Worm (Caenorhabditis elegans): ENCODE results near the gene K08F9.1.

- TF ChIP-seq cog-1 (tag; optimal IDR thresholded peaks at IDR 0.05), result no peak
- no peak for TF ChIP-seq T22C8.4 (GFP tag; IDR thresholded peaks at IDR 0.05)
- no peak for TF ChIP-seq klf-2 (GFP tag; conservative IDR thresholded peaks at IDR 0.05)
- TF ChIP-seq flt-1 (GFP tag; IDR thresholded peaks at IDR 0.05), result no peak
- no peak for TF ChIP-seq ztf-29 (GFP tag; IDR thresholded peaks at IDR 0.05)
- no peak for TF ChIP-seq ref-1 (GFP tag; conservative IDR thresholded peaks at IDR 0.05)
- TF ChIP-seq med-1 (GFP tag; optimal IDR thresholded peaks at IDR 0.05; ENCODE audit: insufficient read depth), result no peak
- no peak for TF ChIP-seq tab-1 (GFP tag; IDR thresholded peaks at IDR 0.05)
- TF ChIP-seq ztf-23 (GFP tag; IDR thresholded peaks at IDR 0.05), result no peak
Measured at ce11 chrV:15090457-15090856, 52.7 kb downstream of the K08F9.1 start, which contains the start of gene C01G10.17.
